Worm (Caenorhabditis elegans) whole organism, young adult: ENCODE results near the gene C35A5.4.
A peak's percentile ranks its signal among the peaks of the same experiment; 100 is the strongest.

Experiments used
- B0019.2 ChIP-seq: fragments of 200-800 bp; sonication (Bioruptor generic); conservative IDR thresholded peaks from 2 replicates; pipeline ENCODE4 v1.3.6; 2022; ENCODE audit warnings: missing genetic modification reagents, missing genetic modification characterization, missing compliant biosample characterization
- C17E4.6 ChIP-seq: fragments of 200-800 bp; sonication (Bioruptor generic); IDR thresholded peaks from 2 replicates; pipeline ENCODE4 v1.3.6; 2022; ENCODE audit warnings: missing genetic modification reagents, missing genetic modification characterization, missing compliant biosample characterization
- D2030.7 ChIP-seq: fragments of 200-800 bp; sonication (Bioruptor generic); IDR thresholded peaks from 2 replicates; pipeline ENCODE4 v1.3.6; 2022; ENCODE audit warnings: missing genetic modification reagents, missing genetic modification characterization, missing compliant biosample characterization
- F22D6.2 ChIP-seq: sonication (generic microtip); optimal IDR thresholded peaks from 2 replicates; lab custom pipeline; 2016; ENCODE audit warnings: mild to moderate bottlenecking, missing genetic modification characterization, missing compliant biosample characterization
- F33H1.4 ChIP-seq: fragments of 200-800 bp; sonication (Bioruptor generic); IDR thresholded peaks from 2 replicates; pipeline ENCODE4 v1.3.6; 2022; ENCODE audit warnings: missing genetic modification reagents, missing genetic modification characterization, missing compliant biosample characterization
- F55B11.4 ChIP-seq: sonication (generic microtip); optimal IDR thresholded peaks from 2 replicates; lab custom pipeline; 2016; ENCODE audit warnings: missing compliant biosample characterization, missing genetic modification characterization, borderline replicate concordance; ENCODE audit not compliant: insufficient read depth
- F57C9.4 ChIP-seq: sonication (generic microtip); optimal IDR thresholded peaks from 2 replicates; lab custom pipeline; 2017; ENCODE audit warnings: mild to moderate bottlenecking, missing genetic modification characterization, missing compliant biosample characterization
- Y53G8AR.9 ChIP-seq: fragments of 200-800 bp; sonication (Bioruptor generic); conservative IDR thresholded peaks from 2 replicates; pipeline ENCODE4 v1.3.6; 2022; ENCODE audit warnings: missing genetic modification reagents, missing genetic modification characterization, missing compliant biosample characterization
- Y67H2A.10 ChIP-seq: fragments of 200-800 bp; sonication (Bioruptor generic); conservative IDR thresholded peaks from 2 replicates; pipeline ENCODE4 v1.3.6; 2022; ENCODE audit warnings: missing genetic modification reagents, missing genetic modification characterization, missing compliant biosample characterization
- Y79H2A.3 ChIP-seq: fragments of 200-800 bp; sonication (Bioruptor generic); conservative IDR thresholded peaks from 2 replicates; pipeline ENCODE4 v1.3.6; 2022; ENCODE audit warnings: missing genetic modification reagents, missing genetic modification characterization, missing compliant biosample characterization
- aptf-3 ChIP-seq: fragments of 200-800 bp; sonication (Bioruptor generic); IDR thresholded peaks from 2 replicates; pipeline ENCODE4 v1.3.6; 2022; ENCODE audit warnings: missing genetic modification characterization, missing compliant biosample characterization
- atf-7 ChIP-seq: sonication (generic microtip); optimal IDR thresholded peaks from 2 replicates; lab custom pipeline; 2017; ENCODE audit warnings: mild to moderate bottlenecking, missing genetic modification characterization, missing compliant biosample characterization
- attf-6 ChIP-seq: fragments of 200-800 bp; sonication (Bioruptor generic); IDR thresholded peaks from 2 replicates; pipeline ENCODE4 v1.3.6; 2022; ENCODE audit warnings: missing genetic modification reagents, missing genetic modification characterization, missing compliant biosample characterization
- ccch-3 ChIP-seq: fragments of 200-800 bp; sonication (Bioruptor generic); optimal IDR thresholded peaks from 2 replicates; lab custom pipeline; 2018; ENCODE audit warnings: mild to moderate bottlenecking, missing genetic modification characterization, missing compliant biosample characterization
- ceh-91 ChIP-seq: fragments of 200-800 bp; sonication (Bioruptor generic); IDR thresholded peaks from 2 replicates; pipeline ENCODE4 v1.3.6; 2022; ENCODE audit warnings: missing genetic modification reagents, missing genetic modification characterization, missing compliant biosample characterization
- die-1 ChIP-seq: sonication (generic microtip); optimal IDR thresholded peaks from 2 replicates; lab custom pipeline; 2016; ENCODE audit warnings: missing genotype, mild to moderate bottlenecking, missing genetic modification characterization, missing compliant biosample characterization
- dox-1 ChIP-seq: fragments of 200-800 bp; sonication (Bioruptor generic); IDR thresholded peaks from 2 replicates; pipeline ENCODE4 v1.3.6; 2022; ENCODE audit warnings: missing genetic modification reagents, missing genetic modification characterization, missing compliant biosample characterization
- dpl-1 ChIP-seq: fragments of 150-350 bp; optimal IDR thresholded peaks from 2 replicates; lab custom pipeline; 2014; ENCODE audit warnings: missing biosample characterization, missing genetic modification reagents, missing genetic modification characterization
- efl-1 ChIP-seq: fragments of 150-350 bp; optimal IDR thresholded peaks from 2 replicates; lab custom pipeline; 2014; ENCODE audit warnings: missing biosample characterization, missing genetic modification reagents, missing genetic modification characterization
- egl-18 ChIP-seq: fragments of 200-800 bp; sonication (Bioruptor generic); IDR thresholded peaks from 2 replicates; pipeline ENCODE4 v1.3.6; 2022; ENCODE audit warnings: missing genetic modification reagents, missing genetic modification characterization, missing compliant biosample characterization
- egl-44 ChIP-seq: fragments of 200-800 bp; sonication (Bioruptor generic); IDR thresholded peaks from 2 replicates; pipeline ENCODE4 v1.3.6; 2022; ENCODE audit warnings: missing genetic modification reagents, missing genetic modification characterization, missing compliant biosample characterization
- fkh-3 ChIP-seq: sonication (generic microtip); optimal IDR thresholded peaks from 2 replicates; lab custom pipeline; 2016; ENCODE audit warnings: mild to moderate bottlenecking, missing genetic modification characterization, missing compliant biosample characterization
- gei-17 ChIP-seq: fragments of 200-800 bp; sonication (Bioruptor generic); optimal IDR thresholded peaks from 2 replicates; lab custom pipeline; 2018; ENCODE audit warnings: mild to moderate bottlenecking, missing genetic modification characterization, missing compliant biosample characterization
- hlh-26 ChIP-seq: fragments of 200-800 bp; sonication (Bioruptor generic); conservative IDR thresholded peaks from 2 replicates; pipeline ENCODE4 v1.3.6; 2022; ENCODE audit warnings: missing genetic modification reagents, missing genetic modification characterization, missing compliant biosample characterization
- hmg-1.2 ChIP-seq: fragments of 200-800 bp; sonication (Bioruptor generic); IDR thresholded peaks from 2 replicates; pipeline ENCODE4 v1.3.6; 2022; ENCODE audit warnings: missing genetic modification reagents, missing genetic modification characterization, missing compliant biosample characterization
- hsf-1 ChIP-seq: fragments of 200-800 bp; sonication (Bioruptor generic); IDR thresholded peaks from 2 replicates; pipeline ENCODE4 v1.3.6; 2022; ENCODE audit warnings: missing genetic modification reagents, missing genetic modification characterization, missing compliant biosample characterization
- lin-35 ChIP-seq, 3 experiments: fragments of 150-350 bp in 2 of 3; sonication (generic microtip) in 1 of 3; optimal IDR thresholded peaks; 2 replicates each; lab custom pipeline; 2014 to 2018; ENCODE audit warnings: missing biosample characterization in 3 of 3, missing genetic modification characterization in 3 of 3, missing genetic modification reagents in 3 of 3
- lin-40 ChIP-seq: sonication (generic microtip); optimal IDR thresholded peaks from 2 replicates; lab custom pipeline; 2016; ENCODE audit warnings: missing genetic modification characterization, mild to moderate bottlenecking, missing compliant biosample characterization, missing genotype, missing genetic modification reagents
- lin-54 ChIP-seq: fragments of 200-800 bp; sonication (Bioruptor generic); optimal IDR thresholded peaks from 2 replicates; lab custom pipeline; 2018; ENCODE audit warnings: mild to moderate bottlenecking, missing genetic modification characterization, missing compliant biosample characterization
- lir-1 ChIP-seq: fragments of 200-800 bp; sonication (Bioruptor generic); conservative IDR thresholded peaks from 2 replicates; pipeline ENCODE4 v1.3.6; 2022; ENCODE audit warnings: missing genetic modification reagents, missing genetic modification characterization, missing compliant biosample characterization
- madf-10 ChIP-seq: sonication (generic microtip); optimal IDR thresholded peaks from 2 replicates; lab custom pipeline; 2016; ENCODE audit warnings: mild to moderate bottlenecking, missing genetic modification characterization, missing compliant biosample characterization
- madf-8 ChIP-seq: fragments of 200-800 bp; sonication (Bioruptor generic); conservative IDR thresholded peaks from 2 replicates; pipeline ENCODE4 v1.3.6; 2022; ENCODE audit warnings: missing genetic modification reagents, missing genetic modification characterization, missing compliant biosample characterization
- mcd-1 ChIP-seq: fragments of 200-800 bp; sonication (Bioruptor generic); IDR thresholded peaks from 2 replicates; pipeline ENCODE4 v1.3.6; 2022; ENCODE audit warnings: missing genetic modification reagents, missing genetic modification characterization, missing compliant biosample characterization
- nfya-1 ChIP-seq: sonication (generic microtip); optimal IDR thresholded peaks from 2 replicates; lab custom pipeline; 2017; ENCODE audit warnings: antibody characterized with exemption, missing compliant biosample characterization, missing genetic modification characterization, borderline replicate concordance; ENCODE audit not compliant: insufficient read depth
- nfyb-1 ChIP-seq: fragments of 200-800 bp; sonication (Bioruptor generic); IDR thresholded peaks from 2 replicates; pipeline ENCODE4 v1.3.6; 2022; ENCODE audit warnings: missing genetic modification reagents, missing genetic modification characterization, missing compliant biosample characterization
- pbrm-1 ChIP-seq: fragments of 200-800 bp; sonication (Bioruptor generic); IDR thresholded peaks from 2 replicates; pipeline ENCODE4 v1.3.6; 2022; ENCODE audit warnings: missing genetic modification reagents, missing genetic modification characterization, missing compliant biosample characterization
- pha-4 ChIP-seq: fragments of 150-350 bp; sonication (generic microtip); optimal IDR thresholded peaks from 2 replicates; lab custom pipeline; 2014; ENCODE audit warnings: missing biosample characterization, missing genetic modification reagents, missing genetic modification characterization
- sdz-38 ChIP-seq: sonication (generic microtip); optimal IDR thresholded peaks from 2 replicates; lab custom pipeline; 2016; ENCODE audit warnings: missing genotype, missing genetic modification characterization, missing compliant biosample characterization
- snpc-1.1 ChIP-seq: sonication (generic microtip); optimal IDR thresholded peaks from 2 replicates; lab custom pipeline; 2017; ENCODE audit warnings: missing genetic modification characterization, mild to moderate bottlenecking, missing compliant biosample characterization, antibody characterized with exemption, moderate library complexity, missing genotype, missing genetic modification reagents; ENCODE audit not compliant: insufficient read depth
- snpc-1.3 ChIP-seq: sonication (generic microtip); optimal IDR thresholded peaks from 2 replicates; lab custom pipeline; 2017; ENCODE audit warnings: missing genetic modification characterization, mild to moderate bottlenecking, missing compliant biosample characterization, antibody characterized with exemption, moderate library complexity, missing genotype, missing genetic modification reagents; ENCODE audit not compliant: insufficient read depth
- snpc-3.4 ChIP-seq: sonication (generic microtip); optimal IDR thresholded peaks from 2 replicates; lab custom pipeline; 2017; ENCODE audit warnings: missing genetic modification characterization, mild to moderate bottlenecking, missing compliant biosample characterization, antibody characterized with exemption, moderate library complexity, missing genotype, missing genetic modification reagents
- sptf-2 ChIP-seq: fragments of 200-800 bp; sonication (Bioruptor generic); optimal IDR thresholded peaks from 2 replicates; lab custom pipeline; 2018; ENCODE audit warnings: mild to moderate bottlenecking, missing genetic modification characterization, missing compliant biosample characterization
- tbx-9 ChIP-seq: sonication (generic microtip); optimal IDR thresholded peaks from 2 replicates; lab custom pipeline; 2016; ENCODE audit warnings: borderline replicate concordance, missing genetic modification characterization, inconsistent platforms, missing compliant biosample characterization
- zfh-2 ChIP-seq: fragments of 200-800 bp; sonication (Bioruptor generic); conservative IDR thresholded peaks from 2 replicates; pipeline ENCODE4 v1.3.6; 2022; ENCODE audit warnings: missing genetic modification reagents, missing genetic modification characterization, missing compliant biosample characterization
- zim-3 ChIP-seq: sonication (generic microtip); optimal IDR thresholded peaks from 2 replicates; lab custom pipeline; 2017; ENCODE audit warnings: mild to moderate bottlenecking, missing genetic modification characterization, moderate library complexity, missing compliant biosample characterization
- ztf-22 ChIP-seq: fragments of 200-800 bp; sonication (Bioruptor generic); optimal IDR thresholded peaks from 2 replicates; lab custom pipeline; 2018; ENCODE audit warnings: mild to moderate bottlenecking, missing genetic modification characterization, moderate library complexity, missing compliant biosample characterization
- ztf-28 ChIP-seq: fragments of 200-800 bp; sonication (Bioruptor generic); IDR thresholded peaks from 2 replicates; pipeline ENCODE4 v1.3.6; 2022; ENCODE audit warnings: missing genetic modification reagents, missing genetic modification characterization, missing compliant biosample characterization
- ztf-6 ChIP-seq: fragments of 200-800 bp; sonication (Bioruptor generic); IDR thresholded peaks from 2 replicates; pipeline ENCODE4 v1.3.6; 2022; ENCODE audit warnings: missing genetic modification reagents, missing genetic modification characterization, missing compliant biosample characterization

The C35A5.4 gene

ce11 chrV:10466607-10467092, 30.2 kb upstream of the C35A5.4 start (continued):
- no peak for TF ChIP-seq fkh-3 (tag; lab: Kevin White, UChicago)
- TF ChIP-seq snpc-1.1 (tag; lab: Kevin White, UChicago): no peak
- TF ChIP-seq pha-4 (tag; lab: Kevin White, UChicago): peak; percentile 35
- TF ChIP-seq snpc-3.4 (tag; lab: Kevin White, UChicago): no peak
- TF ChIP-seq tbx-9 (tag; lab: Kevin White, UChicago): no peak
- TF ChIP-seq F57C9.4: no peak
- no peak for TF ChIP-seq B0019.2 (GFP tag; lab: Robert Waterston, UW)
- TF ChIP-seq mcd-1 (GFP tag; lab: Robert Waterston, UW): peak; percentile 67; the same call in 1 of the 2 replicates
- TF ChIP-seq gei-17 (GFP tag; lab: Kevin White, UChicago): peak; percentile 7
- peak; percentile 75 for TF ChIP-seq madf-10
- TF ChIP-seq snpc-1.3: no peak
- TF ChIP-seq Y79H2A.3: no peak
- no peak for TF ChIP-seq dpl-1 (GFP tag; lab: Kevin White, UChicago)
- TF ChIP-seq F33H1.4 (GFP tag; lab: Robert Waterston, UW): no peak
- peak; percentile 94 for TF ChIP-seq lin-40 (tag; lab: Kevin White, UChicago)
- TF ChIP-seq egl-44 (GFP tag; lab: Robert Waterston, UW): no peak
- no peak for TF ChIP-seq C17E4.6 (GFP tag; lab: Robert Waterston, UW)
- TF ChIP-seq sdz-38 (tag; lab: Kevin White, UChicago): no peak
- TF ChIP-seq die-1 (tag; lab: Kevin White, UChicago): peak; percentile 60
- TF ChIP-seq Y53G8AR.9 (GFP tag; lab: Robert Waterston, UW): 0 out of 2 replicates have a peak, but pooled peaks have one; percentile 56
- no peak for TF ChIP-seq ztf-22 (GFP tag; lab: Kevin White, UChicago)
- TF ChIP-seq ztf-6 (GFP tag; lab: Robert Waterston, UW): no peak
- peak; percentile 78; the same call in 1 of the 2 replicates for TF ChIP-seq egl-18
- TF ChIP-seq nfya-1 (tag; lab: Kevin White, UChicago): no peak
- no peak for TF ChIP-seq ceh-91 (GFP tag; lab: Robert Waterston, UW)
- no peak for TF ChIP-seq D2030.7 (GFP tag; lab: Robert Waterston, UW)
- peak; percentile 57 for TF ChIP-seq lin-54
- peak; percentile 78 for TF ChIP-seq nfyb-1 (GFP tag; lab: Robert Waterston, UW)
- TF ChIP-seq sptf-2 (GFP tag; lab: Kevin White, UChicago): no peak
- TF ChIP-seq zfh-2: no peak
- peak; percentile 78; the same call in 1 of the 2 replicates for TF ChIP-seq dox-1
- TF ChIP-seq ccch-3 (GFP tag; lab: Kevin White, UChicago): no peak
- TF ChIP-seq attf-6: no peak
- peak in 1 of 3 experiments; percentile 79 for TF ChIP-seq lin-35 (GFP tag; optimal IDR thresholded peaks at IDR 0.05; lab: Kevin White, UChicago)
- peak; percentile 73 for TF ChIP-seq pbrm-1 (GFP tag; lab: Robert Waterston, UW)
- TF ChIP-seq madf-8 (GFP tag; lab: Robert Waterston, UW): no peak
- TF ChIP-seq hsf-1 (GFP tag; lab: Robert Waterston, UW): no peak
- no peak for TF ChIP-seq aptf-3 (GFP tag; lab: Robert Waterston, UW)
- TF ChIP-seq lir-1 (GFP tag; lab: Robert Waterston, UW): peak; percentile 32; the same call in 1 of the 2 replicates
- TF ChIP-seq zim-3 (tag; lab: Kevin White, UChicago): no peak
- TF ChIP-seq F55B11.4: no peak
- no peak for TF ChIP-seq ztf-28 (GFP tag; lab: Robert Waterston, UW)
- TF ChIP-seq F22D6.2 (tag; lab: Kevin White, UChicago): no peak
- TF ChIP-seq Y67H2A.10 (GFP tag; lab: Robert Waterston, UW): 0 out of 2 replicates have a peak, but pooled peaks have one; percentile 39
- TF ChIP-seq hlh-26 (GFP tag; lab: Robert Waterston, UW): no peak
- TF ChIP-seq atf-7 (tag; lab: Kevin White, UChicago): peak; percentile 88
- TF ChIP-seq hmg-1.2 (GFP tag; lab: Robert Waterston, UW): peak; percentile 85
- no peak for TF ChIP-seq efl-1 (GFP tag; lab: Kevin White, UChicago)
